Fruit fly (Drosophila melanogaster) Kc167 (cell line): ENCODE data around the gene cnc.

Source experiments
- Myc ChIP-seq: fragments of >200 bp; optimal IDR thresholded peaks from 2 replicates; lab custom pipeline; 2017; ENCODE audit warnings: missing external identifiers
- Sin3A ChIP-seq: fragments of >200 bp; optimal IDR thresholded peaks from 2 replicates; lab custom pipeline; 2018; ENCODE audit warnings: missing external identifiers
- h ChIP-seq: fragments of >200 bp; optimal IDR thresholded peaks from 3 replicates; lab custom pipeline; 2018; ENCODE audit warnings: missing external identifiers
- insv ChIP-seq: fragments of >200 bp; optimal IDR thresholded peaks from 3 replicates; lab custom pipeline; 2018; ENCODE audit warnings: missing external identifiers
- psq ChIP-seq: fragments of >200 bp; optimal IDR thresholded peaks from 2 replicates; lab custom pipeline; 2017; ENCODE audit warnings: missing external identifiers
- ttk ChIP-seq: sonication (Bioruptor generic); optimal IDR thresholded peaks from 2 replicates; lab custom pipeline; 2017; ENCODE audit warnings: missing external identifiers

The cnc gene

DNA sequence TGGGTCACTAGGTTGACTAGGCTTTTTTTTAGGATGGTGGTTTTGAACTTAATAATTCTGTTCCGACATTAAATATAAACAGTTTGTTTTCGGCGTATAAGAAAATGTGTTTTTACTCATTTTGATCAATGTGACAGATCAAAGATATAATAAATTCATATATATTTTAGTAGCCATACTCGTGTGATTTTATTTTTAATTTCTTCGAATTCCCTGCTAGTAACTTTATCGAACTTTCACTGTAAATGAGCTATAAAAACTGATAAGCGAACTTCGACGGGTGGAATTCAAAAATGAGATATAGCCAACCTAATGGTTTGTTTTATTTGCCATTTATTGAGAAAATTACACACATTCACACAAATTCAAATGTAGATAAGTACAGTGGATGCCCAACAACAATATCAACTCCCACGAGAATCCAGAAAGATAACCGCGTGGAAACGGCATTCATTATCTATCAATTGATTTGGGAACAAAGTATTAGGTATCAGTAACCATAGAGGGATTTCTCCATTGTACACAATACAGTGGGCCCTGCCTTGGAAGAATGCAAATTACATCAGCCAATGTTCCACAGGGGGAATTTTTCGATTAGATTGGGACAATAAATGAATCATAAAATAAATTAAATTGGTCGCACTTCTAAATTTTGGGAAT is 3.2 kb downstream of the cnc start:
- no peak for TF ChIP-seq insv
- TF ChIP-seq psq (lab: Kevin White, UChicago), result no peak
- no peak for TF ChIP-seq ttk
- no peak for TF ChIP-seq h (lab: Kevin White, UChicago)
- no peak for TF ChIP-seq Sin3A (lab: Kevin White, UChicago)
- no peak for TF ChIP-seq Myc (lab: Kevin White, UChicago)

dm6 chr3R:23221680-23222148 is 4.8 kb downstream of the cnc start:
- TF ChIP-seq insv (no peak), psq (lab: Kevin White, UChicago) (no peak), Sin3A (lab: Kevin White, UChicago) (no peak), Myc (lab: Kevin White, UChicago) (no peak), h (lab: Kevin White, UChicago) (no peak)

DNA sequence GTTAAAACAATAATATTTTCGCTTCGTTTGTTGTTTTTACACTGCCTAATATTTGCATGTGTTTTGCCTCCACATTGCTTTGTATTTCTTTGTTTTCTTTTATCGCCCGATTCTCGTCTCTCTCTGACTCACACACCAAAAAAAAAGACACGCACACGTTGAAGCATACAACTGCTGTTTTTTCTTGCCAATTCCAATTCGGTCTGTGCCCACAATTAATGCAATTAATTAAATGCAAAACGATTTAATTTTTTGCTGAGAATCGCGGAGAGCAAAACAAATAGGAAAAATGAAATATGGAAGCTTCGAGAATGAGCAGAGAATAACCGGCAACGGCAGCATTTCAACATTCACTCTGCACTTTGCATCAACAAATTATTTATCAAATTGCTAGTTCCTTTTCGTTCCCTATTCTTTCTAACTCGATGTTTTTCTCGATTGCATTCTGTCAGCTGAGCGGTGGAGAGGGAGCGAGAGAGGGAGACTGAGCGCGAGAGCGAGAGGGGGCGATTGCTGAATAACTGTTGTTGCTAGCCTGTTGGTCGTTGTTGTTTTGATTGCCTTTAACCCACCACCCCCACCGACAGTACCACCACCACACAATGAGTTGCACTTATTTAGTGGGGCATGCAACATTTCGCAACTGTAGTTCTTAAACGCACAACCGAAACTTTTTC is 5.4 kb downstream of the cnc start:
- TF ChIP-seq h (lab: Kevin White, UChicago) (no peak), Myc (lab: Kevin White, UChicago) (no peak), Sin3A (lab: Kevin White, UChicago) (no peak), ttk (no peak), insv (no peak), psq (lab: Kevin White, UChicago) (no peak)

- no peak for TF ChIP-seq Myc (lab: Kevin White, UChicago)
- TF ChIP-seq insv, result no peak
- TF ChIP-seq psq (lab: Kevin White, UChicago), result no peak
- no peak for TF ChIP-seq h (lab: Kevin White, UChicago)
- TF ChIP-seq Sin3A (lab: Kevin White, UChicago), result no peak
- TF ChIP-seq ttk, result no peak
Measured at dm6 chr3R:23220239-23221002, 6.1 kb downstream of the cnc start.

- TF ChIP-seq insv, result no peak
- TF ChIP-seq h (lab: Kevin White, UChicago), result no peak
- TF ChIP-seq Myc (lab: Kevin White, UChicago), result no peak
- TF ChIP-seq psq (lab: Kevin White, UChicago), result no peak
- TF ChIP-seq ttk, result no peak
Measured at dm6 chr3R:23217142-23217771, 9.3 kb downstream of the cnc start.

DNA sequence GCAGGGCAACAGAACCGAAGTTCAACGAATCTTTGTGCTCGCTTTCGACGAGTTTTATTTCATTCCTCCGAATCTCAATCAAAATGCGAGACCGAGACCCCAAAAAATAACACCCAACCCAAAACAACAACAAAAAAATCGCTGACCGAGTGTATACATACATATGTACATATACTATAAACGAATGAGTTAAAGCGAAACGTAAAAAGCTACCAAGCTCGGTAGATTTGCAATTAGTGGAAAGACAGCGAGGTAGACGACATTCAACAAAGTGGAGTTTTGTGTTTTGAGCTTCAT is 11.1 kb downstream of the cnc start:
- TF ChIP-seq psq (lab: Kevin White, UChicago) (no peak), Myc (lab: Kevin White, UChicago) (no peak), Sin3A (lab: Kevin White, UChicago) (no peak), ttk (no peak), insv (no peak), h (lab: Kevin White, UChicago) (no peak)

DNA sequence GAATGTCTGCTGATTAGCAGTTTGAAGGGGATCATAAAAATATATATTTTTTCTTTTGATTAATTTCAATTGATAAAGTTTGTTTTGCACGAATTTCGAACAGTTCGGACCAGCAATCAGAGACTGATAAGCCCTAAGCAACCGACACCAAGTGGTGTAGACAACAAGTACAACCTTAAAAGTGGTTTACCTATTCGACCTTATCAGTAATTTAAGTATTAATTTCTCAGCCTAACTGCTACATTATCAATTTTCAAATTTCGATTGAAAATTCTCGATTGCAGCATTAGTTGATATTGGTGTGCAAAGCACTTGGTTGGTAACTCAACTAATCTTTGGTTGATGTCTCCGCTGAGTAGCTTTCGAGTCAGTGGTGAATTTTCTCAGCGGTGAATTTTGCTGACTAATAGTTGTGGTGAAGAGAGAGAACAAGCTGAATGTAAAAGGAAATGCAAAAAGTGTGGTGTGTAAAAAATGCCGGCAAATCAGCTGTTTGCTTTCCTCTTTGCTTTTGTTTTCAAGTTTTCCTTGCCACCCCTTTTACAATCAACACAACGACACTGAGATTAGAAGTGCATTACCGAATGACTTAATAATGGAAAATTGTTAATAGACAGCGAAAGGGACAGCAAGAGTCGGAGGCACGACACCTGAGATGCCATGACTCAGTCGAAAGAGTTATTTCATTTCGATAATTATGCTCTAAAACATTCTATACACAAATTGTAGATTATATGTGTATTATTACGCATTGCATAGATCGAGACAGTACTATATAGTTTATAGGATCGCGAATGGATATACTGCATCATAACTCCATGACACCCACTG is 11.7 kb downstream of the cnc start:
- no peak for TF ChIP-seq h (lab: Kevin White, UChicago)
- TF ChIP-seq ttk, result no peak
- no peak for TF ChIP-seq Myc (lab: Kevin White, UChicago)
- TF ChIP-seq psq (lab: Kevin White, UChicago), result no peak
- no peak for TF ChIP-seq insv
- TF ChIP-seq Sin3A (lab: Kevin White, UChicago), result no peak

- TF ChIP-seq psq (lab: Kevin White, UChicago) (no peak), ttk (no peak), h (lab: Kevin White, UChicago) (no peak), insv (no peak), Myc (lab: Kevin White, UChicago) (no peak), Sin3A (lab: Kevin White, UChicago) (no peak)
Measured at dm6 chr3R:23212764-23213163, 13.7 kb downstream of the cnc start.

DNA sequence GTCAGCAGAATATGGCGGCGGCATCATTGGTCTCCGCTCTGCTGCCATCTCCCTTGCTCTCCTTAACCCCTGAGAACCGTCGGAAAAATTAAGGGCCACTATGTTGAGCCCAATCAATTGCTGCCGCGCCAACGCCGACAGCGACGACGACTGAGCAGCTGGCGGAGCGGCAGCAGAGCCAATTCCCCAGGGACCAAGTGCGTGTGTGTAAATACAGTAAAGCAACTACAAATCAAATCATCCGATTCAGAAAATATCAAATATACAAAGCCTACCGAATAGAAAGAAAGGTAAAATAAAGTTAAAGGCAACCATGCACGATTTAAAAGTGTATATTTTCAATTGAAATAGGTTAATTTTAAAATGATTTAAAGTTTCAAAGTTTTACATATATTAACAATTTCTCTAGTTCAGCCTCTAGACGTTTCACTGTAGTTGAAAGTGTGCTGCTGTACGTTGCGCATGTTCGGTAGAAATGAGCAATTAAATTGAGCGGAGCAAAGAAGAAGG is 14.7 kb downstream of the cnc start:
- TF ChIP-seq Sin3A (lab: Kevin White, UChicago) (no peak), Myc (lab: Kevin White, UChicago) (no peak), ttk (no peak), psq (lab: Kevin White, UChicago) (no peak), h (lab: Kevin White, UChicago) (no peak), insv (no peak)

- TF ChIP-seq Myc (lab: Kevin White, UChicago), result no peak
- no peak for TF ChIP-seq h (lab: Kevin White, UChicago)
- TF ChIP-seq ttk, result no peak
- no peak for TF ChIP-seq psq (lab: Kevin White, UChicago)
- TF ChIP-seq insv, result no peak
- no peak for TF ChIP-seq Sin3A (lab: Kevin White, UChicago)
Measured at dm6 chr3R:23210243-23211215, 16.0 kb downstream of the cnc start.
